Fruit fly (Drosophila melanogaster): ENCODE data around the gene CG4907.
A peak's percentile ranks its signal among the peaks of the same experiment; 100 is the strongest.

The CG4907 gene

dm6 chr3R:22664274-22664673, 46.3 kb downstream of the CG4907 start (continued):
- TF ChIP-seq NC2β (GFP tag; optimal IDR thresholded peaks at IDR 0.05) (peak; percentile 32), amos (GFP tag; IDR thresholded peaks at IDR 0.05; ENCODE audit: partially characterized antibody) (no peak), Nf-YA (GFP tag; IDR thresholded peaks at IDR 0.05) (peak; percentile 44; the same call in 1 of the 2 replicates), CG4854 (GFP tag; optimal IDR thresholded peaks at IDR 0.05) (no peak), CG7786 (GFP tag; optimal IDR thresholded peaks at IDR 0.05) (no peak), Hr51 (GFP tag; optimal IDR thresholded peaks at IDR 0.05) (peak in 1 of 2 experiments; percentile 39), CG34422 (GFP tag; IDR thresholded peaks at IDR 0.05) (peak; percentile 55; the same call in 1 of the 3 replicates), tap (tag; optimal IDR thresholded peaks at IDR 0.05) (no peak), CG11085 (GFP tag; IDR thresholded peaks at IDR 0.05) (no peak), hth (optimal IDR thresholded peaks at IDR 0.05) (no peak), ttk (GFP tag; IDR thresholded peaks at IDR 0.05) (peak; percentile 47), lov (optimal IDR thresholded peaks at IDR 0.05) (no peak), lov (GFP tag; IDR thresholded peaks at IDR 0.05) (no peak), CG12219 (GFP tag; optimal IDR thresholded peaks at IDR 0.05) (peak; percentile 31), CG34224 (GFP tag; IDR thresholded peaks at IDR 0.05; ENCODE audit: partially characterized antibody) (no peak), seq (GFP tag; IDR thresholded peaks at IDR 0.05) (0 out of 2 replicates have a peak, but pooled peaks have one; percentile 44), ase (GFP tag; IDR thresholded peaks at IDR 0.05) (0 out of 3 replicates have a peak, but pooled peaks have one; percentile 12), sc (optimal IDR thresholded peaks at IDR 0.05) (no peak), sc (GFP tag; optimal IDR thresholded peaks at IDR 0.05) (peak; percentile 30), CG7372 (GFP tag; IDR thresholded peaks at IDR 0.05) (no peak), kay (GFP tag; optimal IDR thresholded peaks at IDR 0.05) (no peak), CG42726 (GFP tag; IDR thresholded peaks at IDR 0.05; ENCODE audit: partially characterized antibody) (no peak), B-H2 (GFP tag; optimal IDR thresholded peaks at IDR 0.05) (no peak), CG16813 (GFP tag; IDR thresholded peaks at IDR 0.05; ENCODE audit: partially characterized antibody) (no peak), gce (GFP tag; IDR thresholded peaks at IDR 0.05) (no peak), tio (GFP tag; optimal IDR thresholded peaks at IDR 0.05) (peak; percentile 8), ATbp (GFP tag; optimal IDR thresholded peaks at IDR 0.05) (peak; percentile 66), H15 (GFP tag; IDR thresholded peaks at IDR 0.05) (0 out of 3 replicates have a peak, but pooled peaks have one; percentile 38), nmo (GFP tag; optimal IDR thresholded peaks at IDR 0.05) (peak; percentile 59), CG6654 (GFP tag; optimal IDR thresholded peaks at IDR 0.05) (no peak), bowl (GFP tag; IDR thresholded peaks at IDR 0.05) (0 out of 2 replicates have a peak, but pooled peaks have one; percentile 23), pb (GFP tag; optimal IDR thresholded peaks at IDR 0.05) (peak; percentile 44), onecut (GFP tag; IDR thresholded peaks at IDR 0.05) (peak; percentile 26; the same call in 1 of the 2 replicates), CG1602 (GFP tag; optimal IDR thresholded peaks at IDR 0.05) (peak; percentile 21), CG4282 (GFP tag; optimal IDR thresholded peaks at IDR 0.05) (peak; percentile 2), PHDP (tag; optimal IDR thresholded peaks at IDR 0.05) (peak; percentile 46)

- TF ChIP-seq CG17385 (GFP tag; optimal IDR thresholded peaks at IDR 0.05) (peak; percentile 62), CG3838 (GFP tag; optimal IDR thresholded peaks at IDR 0.05) (peak; percentile 5), Ada2b (GFP tag; IDR thresholded peaks at IDR 0.05) (peak; percentile 63; the same call in 1 of the 2 replicates), CG12071 (GFP tag; optimal IDR thresholded peaks at IDR 0.05) (peak; percentile 58), CG17359 (tag; optimal IDR thresholded peaks at IDR 0.05) (peak; percentile 77), CG7928 (GFP tag; optimal IDR thresholded peaks at IDR 0.05) (no peak), CG7357 (GFP tag; IDR thresholded peaks at IDR 0.05) (0 out of 3 replicates have a peak, but pooled peaks have one; percentile 23), D (optimal IDR thresholded peaks at IDR 0.05) (no peak), D (GFP tag; optimal IDR thresholded peaks at IDR 0.05) (peak; percentile 23), CG11695 (GFP tag; IDR thresholded peaks at IDR 0.05) (peak; percentile 33; the same call in 1 of the 3 replicates), fd3F (GFP tag; optimal IDR thresholded peaks at IDR 0.05) (peak; percentile 64), HmgZ (tag; optimal IDR thresholded peaks at IDR 0.05) (peak; percentile 42), CG4854 (GFP tag; optimal IDR thresholded peaks at IDR 0.05) (no peak), Eip74EF (GFP tag; optimal IDR thresholded peaks at IDR 0.05) (no peak), Atf3 (GFP tag; optimal IDR thresholded peaks at IDR 0.05) (peak; percentile 30), dimm (GFP tag; IDR thresholded peaks at IDR 0.05) (peak; percentile 51), az2 (GFP tag; optimal IDR thresholded peaks at IDR 0.05) (peak; percentile 71), CG33213 (GFP tag; optimal IDR thresholded peaks at IDR 0.05) (peak; percentile 28)
Measured at dm6 chr3R:22663115-22663514, 47.4 kb downstream of the CG4907 start.

Measured in whole organism, embryonic.